Worm (Caenorhabditis elegans) whole organism, L4 larva: ENCODE measurements around the gene fbxb-39.

Experiments
- ama-1 ChIP-seq: fragments of 150-350 bp; optimal IDR thresholded peaks from 2 replicates; lab custom pipeline; 2014; ENCODE audit warnings: inconsistent platforms, mixed read lengths
- madf-9 ChIP-seq: fragments of 200-800 bp; sonication (Bioruptor generic); conservative IDR thresholded peaks from 2 replicates; pipeline ENCODE4 v1.3.6; 2022; ENCODE audit warnings: missing genetic modification reagents, missing genetic modification characterization, missing compliant biosample characterization
- nhr-102 ChIP-seq: sonication (generic microtip); optimal IDR thresholded peaks from 2 replicates; lab custom pipeline; 2016; ENCODE audit warnings: mild to moderate bottlenecking, missing genetic modification characterization, moderate library complexity, missing compliant biosample characterization
- nhr-237 ChIP-seq: sonication (generic microtip); optimal IDR thresholded peaks from 2 replicates; lab custom pipeline; 2017; ENCODE audit warnings: missing biosample characterization, missing genetic modification characterization
- nhr-42 ChIP-seq: fragments of 200-800 bp; sonication (Bioruptor generic); IDR thresholded peaks from 2 replicates; pipeline ENCODE4 v1.3.6; 2022; ENCODE audit warnings: missing genetic modification characterization, missing compliant biosample characterization
- pha-4 ChIP-seq, 2 experiments: fragments of 150-350 bp in 1 of 2; fragments of 200-800 bp in 1 of 2; sonication (Bioruptor generic) in 1 of 2; IDR thresholded peaks in 1 of 2; optimal IDR thresholded peaks in 1 of 2; 2 replicates each; pipeline versions ENCODE4 v1.3.6 to Lab custom; 2014 to 2022; ENCODE audit warnings: missing genetic modification characterization in 2 of 2, missing genetic modification reagents in 2 of 2, missing biosample characterization in 1 of 2, missing compliant biosample characterization in 1 of 2
- skn-1 ChIP-seq: fragments of 150-350 bp; optimal IDR thresholded peaks from 2 replicates; lab custom pipeline; 2014; ENCODE audit warnings: missing biosample characterization, missing genetic modification characterization
- snpc-4 ChIP-seq: fragments of 150-350 bp; optimal IDR thresholded peaks from 2 replicates; lab custom pipeline; 2014; ENCODE audit warnings: missing biosample characterization, missing genetic modification characterization
- unc-130 ChIP-seq: sonication (generic microtip); optimal IDR thresholded peaks from 2 replicates; lab custom pipeline; 2016; ENCODE audit warnings: missing genetic modification reagents, missing genetic modification characterization, missing compliant biosample characterization
- unc-62 ChIP-seq, 3 experiments: fragments of 150-350 bp in 1 of 3; sonication (generic microtip); optimal IDR thresholded peaks in 2 of 3; peaks in 1 of 3; 1 replicate in 1 of 3; 2 replicates in 2 of 3; lab custom pipeline; 2014 to 2017; ENCODE audit warnings: missing biosample characterization in 3 of 3, missing genetic modification characterization in 3 of 3, missing genetic modification reagents in 3 of 3, missing genotype in 1 of 3
- zfp-2 ChIP-seq: sonication (generic microtip); optimal IDR thresholded peaks from 2 replicates; lab custom pipeline; 2016; ENCODE audit warnings: mild to moderate bottlenecking, missing genetic modification characterization, missing compliant biosample characterization

ce11 chrII:1026670-1027069 lies 13.7 kb downstream of the fbxb-39 start, which contains the start of gene M01D1.12:
- TF ChIP-seq nhr-102 (tag; lab: Kevin White, UChicago) (no peak), madf-9 (GFP tag; lab: Robert Waterston, UW) (no peak), unc-130 (GFP tag; lab: Kevin White, UChicago) (no peak), unc-62 (GFP tag; optimal IDR thresholded peaks at IDR 0.05 in 1 of 2; lab: Kevin White, UChicago) (no peak), unc-62 (tag; optimal IDR thresholded peaks at IDR 0.05; lab: Kevin White, UChicago) (no peak), zfp-2 (tag; lab: Kevin White, UChicago) (no peak), skn-1 (tag; lab: Kevin White, UChicago) (no peak), snpc-4 (no peak), nhr-42 (GFP tag; lab: Robert Waterston, UW) (no peak), pha-4 (GFP tag; IDR thresholded peaks at IDR 0.05; lab: Robert Waterston, UW) (no peak), pha-4 (tag; optimal IDR thresholded peaks at IDR 0.05; lab: Kevin White, UChicago) (no peak), nhr-237 (tag; lab: Kevin White, UChicago) (no peak), ama-1 (lab: Kevin White, UChicago) (no peak)
